Fruit fly (Drosophila melanogaster): ENCODE results near the gene AP-1gamma.

Gene AP-1gamma

dm6 chrX:9136776-9137550, 28.5 kb downstream of the AP-1gamma start (continued):
- TF ChIP-seq abd-A (tag; optimal IDR thresholded peaks at IDR 0.05) (no peak), cg (GFP tag; optimal IDR thresholded peaks at IDR 0.05) (no peak), CG12236 (GFP tag; optimal IDR thresholded peaks at IDR 0.05) (peak; percentile 26), CG12391 (tag; optimal IDR thresholded peaks at IDR 0.05) (peak; percentile 56), CG8290 (GFP tag; optimal IDR thresholded peaks at IDR 0.05) (no peak), CG8290 (tag; optimal IDR thresholded peaks at IDR 0.05) (no peak), gcm2 (GFP tag; optimal IDR thresholded peaks at IDR 0.05) (no peak), CG13123 (GFP tag; optimal IDR thresholded peaks at IDR 0.05) (no peak), CG11560 (tag; IDR thresholded peaks at IDR 0.05) (no peak), CG18599 (GFP tag; optimal IDR thresholded peaks at IDR 0.05) (peak; percentile 51), Ets97D (GFP tag; optimal IDR thresholded peaks at IDR 0.05) (peak; percentile 10), CG42726 (GFP tag; IDR thresholded peaks at IDR 0.05; ENCODE audit: partially characterized antibody) (no peak), CG10654 (GFP tag; optimal IDR thresholded peaks at IDR 0.05) (peak; percentile 36), bsh (GFP tag; optimal IDR thresholded peaks at IDR 0.05) (peak in 1 of 2 experiments; percentile 61), Kr (GFP tag; optimal IDR thresholded peaks at IDR 0.05) (no peak), pan (optimal IDR thresholded peaks at IDR 0.05) (no peak), pan (GFP tag; optimal IDR thresholded peaks at IDR 0.05 in 1 of 2, IDR thresholded peaks at IDR 0.05 in 1 of 2) (peak in 1 of 2 experiments; percentile 53), CG3838 (GFP tag; optimal IDR thresholded peaks at IDR 0.05) (no peak), CG18262 (tag; optimal IDR thresholded peaks at IDR 0.05) (peak; percentile 56), gcm (GFP tag; optimal IDR thresholded peaks at IDR 0.05) (peak; percentile 38), Eip74EF (GFP tag; optimal IDR thresholded peaks at IDR 0.05) (peak in 1 of 2 experiments; percentile 17), CG1832 (GFP tag; optimal IDR thresholded peaks at IDR 0.05) (no peak), Oli (tag; optimal IDR thresholded peaks at IDR 0.05) (peak; percentile 59), hth (optimal IDR thresholded peaks at IDR 0.05) (no peak), Atf6 (GFP tag; IDR thresholded peaks at IDR 0.05) (no peak), emc (GFP tag; optimal IDR thresholded peaks at IDR 0.05) (peak; percentile 17), pita (GFP tag; optimal IDR thresholded peaks at IDR 0.05) (no peak), pb (GFP tag; optimal IDR thresholded peaks at IDR 0.05) (no peak), CG10366 (GFP tag; IDR thresholded peaks at IDR 0.05) (peak; percentile 24; the same call in 1 of the 2 replicates), Doc2 (GFP tag; IDR thresholded peaks at IDR 0.05) (no peak), ro (GFP tag; IDR thresholded peaks at IDR 0.05) (no peak), CG6272 (GFP tag; IDR thresholded peaks at IDR 0.05) (no peak), Xbp1 (GFP tag; optimal IDR thresholded peaks at IDR 0.05) (peak; percentile 55), Myb (GFP tag; optimal IDR thresholded peaks at IDR 0.05) (peak; percentile 34), CG12071 (GFP tag; optimal IDR thresholded peaks at IDR 0.05) (peak; percentile 31), CG17568 (GFP tag; optimal IDR thresholded peaks at IDR 0.05) (no peak), fd102C (GFP tag; optimal IDR thresholded peaks at IDR 0.05) (no peak), Optix (GFP tag; IDR thresholded peaks at IDR 0.05) (no peak), CG12942 (GFP tag; optimal IDR thresholded peaks at IDR 0.05) (peak; percentile 12), kay (GFP tag; optimal IDR thresholded peaks at IDR 0.05) (no peak), stwl (tag; optimal IDR thresholded peaks at IDR 0.05) (no peak), Pdp1 (GFP tag; optimal IDR thresholded peaks at IDR 0.05) (peak; percentile 60), dysf (GFP tag; IDR thresholded peaks at IDR 0.05) (peak; percentile 71), Adf1 (GFP tag; IDR thresholded peaks at IDR 0.05) (no peak), CG30020 (tag; optimal IDR thresholded peaks at IDR 0.05) (no peak), bigmax (GFP tag; optimal IDR thresholded peaks at IDR 0.05) (no peak), CG11504 (tag; optimal IDR thresholded peaks at IDR 0.05) (peak; percentile 79), CG3407 (GFP tag; optimal IDR thresholded peaks at IDR 0.05) (peak; percentile 25), grau (tag; optimal IDR thresholded peaks at IDR 0.05) (peak; percentile 62), CG10543 (GFP tag; optimal IDR thresholded peaks at IDR 0.05) (no peak)
